Fruit fly (Drosophila melanogaster) whole organism, pupa: ENCODE measurements around the gene CG13029.

Experiments
- CG10348 ChIP-seq: fragments of 200-800 bp; sonication (Bioruptor generic); IDR thresholded peaks from 2 replicates; pipeline ENCODE4 v1.3.6; 2022; ENCODE audit warnings: missing biosample characterization, missing genetic modification characterization
- CG15710 ChIP-seq: fragments of 200-800 bp; sonication (Bioruptor generic); optimal IDR thresholded peaks from 2 replicates; lab custom pipeline; 2018; ENCODE audit warnings: missing biosample characterization, mild to moderate bottlenecking, missing genetic modification characterization, moderate library complexity
- CG32121 ChIP-seq: fragments of 200-800 bp; sonication (Bioruptor generic); IDR thresholded peaks from 2 replicates; pipeline ENCODE4 v1.3.6; 2022; ENCODE audit warnings: missing biosample characterization, missing genetic modification characterization
- CG8301 ChIP-seq: fragments of 200-800 bp; sonication (Bioruptor generic); optimal IDR thresholded peaks from 2 replicates; lab custom pipeline; 2018; ENCODE audit warnings: missing biosample characterization, mild to moderate bottlenecking, missing genetic modification characterization
- D1 ChIP-seq: fragments of 200-800 bp; sonication (Bioruptor generic); optimal IDR thresholded peaks from 2 replicates; lab custom pipeline; 2018; ENCODE audit warnings: missing biosample characterization, mild to moderate bottlenecking, missing genetic modification characterization, moderate library complexity
- EcR ChIP-seq: fragments of 200-800 bp; sonication (Bioruptor generic); optimal IDR thresholded peaks from 3 replicates; lab custom pipeline; 2019; ENCODE audit warnings: missing biosample characterization, missing genetic modification characterization, mild to moderate bottlenecking, moderate library complexity, missing genetic modification reagents
- Ets98B ChIP-seq: fragments of 200-800 bp; sonication (Bioruptor generic); IDR thresholded peaks from 2 replicates; pipeline ENCODE4 v1.3.6; 2022; ENCODE audit warnings: missing biosample characterization, missing genetic modification characterization
- Pif1A ChIP-seq: fragments of 200-800 bp; sonication (Bioruptor generic); optimal IDR thresholded peaks from 3 replicates; lab custom pipeline; 2016; ENCODE audit warnings: missing biosample characterization, missing genetic modification characterization
- Snoo ChIP-seq: fragments of 200-800 bp; sonication (Bioruptor generic); optimal IDR thresholded peaks from 3 replicates; lab custom pipeline; 2017; ENCODE audit warnings: missing biosample characterization, mild to moderate bottlenecking, missing genetic modification characterization, inconsistent platforms
- gl ChIP-seq: fragments of 200-800 bp; sonication (Bioruptor generic); optimal IDR thresholded peaks from 2 replicates; lab custom pipeline; 2018; ENCODE audit warnings: missing biosample characterization, mild to moderate bottlenecking, missing genetic modification characterization
- rn ChIP-seq: fragments of 200-800 bp; sonication (Bioruptor generic); IDR thresholded peaks from 2 replicates; pipeline ENCODE4 v1.3.6; 2022; ENCODE audit warnings: missing biosample characterization, missing genetic modification characterization

The CG13029 gene

dm6 chr3L:16896408-16896807 is 36.0 kb downstream of the CG13029 start:
- no peak for TF ChIP-seq CG32121
- no peak for TF ChIP-seq EcR (GFP tag; lab: Kevin White, UChicago)
- no peak for TF ChIP-seq CG8301 (tag; lab: Kevin White, UChicago)
- 0 out of 2 replicates have a peak, but pooled peaks have one; percentile 13 for TF ChIP-seq Ets98B (GFP tag; lab: Robert Waterston, UW)
- TF ChIP-seq CG10348 (GFP tag; lab: Robert Waterston, UW) = no peak
- TF ChIP-seq Snoo = no peak
- TF ChIP-seq CG15710 (tag; lab: Kevin White, UChicago) = no peak
- no peak for TF ChIP-seq gl (tag; lab: Kevin White, UChicago)
- no peak for TF ChIP-seq rn (GFP tag; lab: Robert Waterston, UW)
- TF ChIP-seq, all 21 proteins: peak for 1

dm6 chr3L:16910466-16910865 is 50.0 kb downstream of the CG13029 start:
- TF ChIP-seq CG8301 (tag; lab: Kevin White, UChicago) (no peak), Snoo (no peak), CG32121 (no peak), D1 (tag; lab: Kevin White, UChicago) (no peak), Ets98B (GFP tag; lab: Robert Waterston, UW) (no peak), Pif1A (GFP tag; lab: Kevin White, UChicago) (no peak)
